Worm (Caenorhabditis elegans) whole organism, L4/young adult: ENCODE measurements around the gene acc-3.

Source experiments
- W03F9.2 ChIP-seq: fragments of 150-350 bp; optimal IDR thresholded peaks from 2 replicates; lab custom pipeline; 2014; ENCODE audit warnings: missing biosample characterization, missing genetic modification characterization
- dao-5 ChIP-seq: sonication (generic microtip); optimal IDR thresholded peaks from 2 replicates; lab custom pipeline; 2016; ENCODE audit warnings: missing genotype, missing genetic modification characterization, moderate library complexity, missing compliant biosample characterization
- him-1 ChIP-seq: sonication (generic microtip); optimal IDR thresholded peaks from 2 replicates; lab custom pipeline; 2016; ENCODE audit warnings: missing genotype, missing genetic modification reagents, missing genetic modification characterization, missing compliant biosample characterization

Gene acc-3

ce11 chrX:4727388-4727787, at the start of gene acc-3:
Gene acc-3 (minus strand): TSS chrX:4727488.
- TF ChIP-seq him-1 (no peak), dao-5 (tag; lab: Kevin White, UChicago) (no peak), W03F9.2 (tag; lab: Kevin White, UChicago) (no peak)

DNA sequence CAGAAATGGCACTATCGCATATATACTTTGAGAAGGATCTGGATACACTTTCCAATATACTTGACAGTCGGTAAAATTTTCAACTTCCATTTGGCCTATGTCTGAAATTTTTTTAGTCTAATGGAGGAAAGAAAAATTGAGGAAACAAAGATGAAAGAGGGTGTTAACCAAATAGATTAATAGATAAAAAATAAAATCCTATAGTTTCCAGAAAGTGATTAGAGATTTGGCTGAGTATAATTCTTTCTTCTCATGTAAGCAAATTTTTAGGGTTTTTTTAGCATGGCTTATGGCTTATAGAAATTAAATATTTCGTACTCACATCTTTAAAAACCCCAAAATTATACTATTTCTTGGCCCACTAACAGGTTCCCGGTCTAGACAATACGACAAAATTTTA, 42.6 kb upstream of the acc-3 start, which contains the start of gene npr-1:
npr-1 (minus strand) TSS at position 101 of the 400 bp plus-strand sequence.
- TF ChIP-seq W03F9.2 (tag; lab: Kevin White, UChicago) = no peak
- TF ChIP-seq him-1 = no peak
- TF ChIP-seq dao-5 (tag; lab: Kevin White, UChicago) = no peak

- TF ChIP-seq him-1 (no peak), W03F9.2 (tag; lab: Kevin White, UChicago) (no peak), dao-5 (tag; lab: Kevin White, UChicago) (no peak)
These were observed 34.3 kb upstream of the acc-3 start, which contains the start of gene mls-2 for ce11 chrX:4761540-4761939. Gene mls-2 (minus strand): TSS chrX:4761640.

- TF ChIP-seq W03F9.2 (tag; lab: Kevin White, UChicago) (no peak), dao-5 (tag; lab: Kevin White, UChicago) (no peak), him-1 (no peak)
These were observed 32.4 kb upstream of the acc-3 start for ce11 chrX:4759718-4760117.

DNA sequence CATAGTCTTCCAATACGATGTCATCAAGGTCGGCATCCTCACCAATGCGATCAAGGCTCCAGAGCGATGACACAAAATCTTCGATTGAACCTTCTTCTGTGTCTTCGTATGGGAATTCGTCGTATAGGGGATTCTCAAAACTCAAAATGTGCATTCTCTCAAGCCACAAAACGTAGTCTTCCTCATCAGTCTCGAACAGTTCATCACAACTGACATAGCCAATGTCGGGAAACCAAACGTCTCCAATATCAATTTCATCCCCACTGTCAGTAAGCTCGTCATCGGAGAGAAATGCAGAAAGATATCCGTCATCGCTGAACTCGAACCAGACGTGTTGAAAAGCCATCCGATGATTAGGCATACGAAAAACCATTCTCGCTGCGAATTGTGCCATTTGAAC, 27.4 kb upstream of the acc-3 start, which contains the start of gene C39E6.2:
C39E6.2 (minus strand) TSS at position 394 of the 400 bp plus-strand sequence.
- TF ChIP-seq him-1 (no peak), dao-5 (tag; lab: Kevin White, UChicago) (no peak), W03F9.2 (tag; lab: Kevin White, UChicago) (no peak)

DNA sequence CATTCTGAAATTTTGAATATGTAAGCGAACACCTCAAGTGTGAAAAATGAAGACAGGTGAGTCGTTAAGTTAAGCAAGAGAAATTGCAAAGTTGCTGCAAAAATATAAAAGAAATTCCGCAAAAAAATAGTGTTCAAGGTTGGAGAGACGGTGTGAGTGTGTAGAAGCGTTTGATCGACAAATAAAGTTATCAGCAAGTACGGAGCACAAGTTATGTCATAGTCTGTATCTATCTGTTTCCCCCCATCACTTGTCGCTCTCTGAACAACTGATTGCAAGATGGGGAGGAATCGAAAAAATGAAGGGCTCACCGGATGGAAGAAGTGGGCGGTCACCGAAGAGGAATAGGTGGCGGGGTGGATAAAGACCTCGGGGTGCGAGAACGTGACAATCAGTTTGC, 21.8 kb upstream of the acc-3 start, which contains the start of gene lon-2:
lon-2 (minus strand) TSS at position 4 of the 400 bp plus-strand sequence.
- no peak for TF ChIP-seq him-1

ce11 chrX:4744037-4744436, 16.7 kb upstream of the acc-3 start:
- TF ChIP-seq W03F9.2 (tag; lab: Kevin White, UChicago) (no peak), dao-5 (tag; lab: Kevin White, UChicago) (no peak), him-1 (no peak)

ce11 chrX:4742285-4742684, 15.0 kb upstream of the acc-3 start:
- no peak for TF ChIP-seq him-1
- no peak for TF ChIP-seq dao-5 (tag; lab: Kevin White, UChicago)
- no peak for TF ChIP-seq W03F9.2 (tag; lab: Kevin White, UChicago)

DNA sequence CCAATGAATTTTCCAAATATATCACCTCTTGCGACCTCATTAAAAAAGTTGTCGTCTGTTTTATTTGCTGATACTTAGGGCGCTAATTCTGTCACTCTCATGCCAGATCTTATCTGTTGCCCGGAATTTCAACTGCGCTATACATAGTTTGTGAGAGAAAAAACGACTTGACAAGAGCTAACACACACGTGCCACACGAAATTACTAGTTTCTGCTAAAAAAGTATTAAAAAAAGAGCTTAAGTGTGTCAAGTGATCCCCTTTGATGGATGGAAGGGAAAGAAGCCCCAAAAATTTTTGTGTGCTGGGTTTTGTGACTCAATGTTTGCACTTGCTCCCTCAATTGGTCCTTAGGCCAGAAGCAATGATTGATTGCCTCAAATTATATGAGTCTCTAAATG, 13.3 kb upstream of the acc-3 start:
- TF ChIP-seq him-1 (no peak), dao-5 (tag; lab: Kevin White, UChicago) (no peak), W03F9.2 (tag; lab: Kevin White, UChicago) (no peak)

- TF ChIP-seq dao-5 (tag; lab: Kevin White, UChicago) (no peak), W03F9.2 (tag; lab: Kevin White, UChicago) (no peak), him-1 (no peak)
These were observed 5.5 kb upstream of the acc-3 start, which contains the start of gene aman-1 for ce11 chrX:4732752-4733151. Gene aman-1 (plus strand): TSS chrX:4733095.

- TF ChIP-seq dao-5 (tag; lab: Kevin White, UChicago) (no peak), him-1 (peak; percentile 49)
These were observed 6.4 kb downstream of the acc-3 start, which contains the start of gene F55D10.4 for ce11 chrX:4720603-4721529. Gene F55D10.4 (minus strand): TSS chrX:4720653.

ce11 chrX:4718114-4718513, 9.2 kb downstream of the acc-3 start:
- TF ChIP-seq W03F9.2 (tag; lab: Kevin White, UChicago) (no peak), him-1 (no peak), dao-5 (tag; lab: Kevin White, UChicago) (no peak)

DNA sequence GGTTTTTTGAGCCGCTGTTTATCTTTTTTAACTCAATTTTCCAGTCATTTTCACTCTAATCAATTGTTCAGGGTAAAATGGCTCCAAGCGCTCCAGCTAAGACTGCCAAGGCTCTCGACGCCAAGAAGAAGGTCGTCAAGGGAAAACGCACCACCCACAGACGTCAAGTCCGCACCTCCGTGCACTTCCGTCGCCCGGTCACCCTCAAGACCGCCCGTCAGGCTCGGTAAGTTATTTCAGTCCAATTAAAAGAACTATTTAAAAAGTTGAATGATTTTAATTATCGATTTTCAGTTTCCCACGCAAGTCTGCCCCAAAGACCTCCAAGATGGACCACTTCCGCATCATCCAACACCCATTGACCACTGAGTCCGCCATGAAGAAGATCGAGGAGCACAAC, 12.2 kb downstream of the acc-3 start, which contains the start of gene rpl-25.1:
rpl-25.1 (plus strand) TSS at position 72 of the 400 bp plus-strand sequence.
- TF ChIP-seq dao-5 (tag; lab: Kevin White, UChicago) = no peak
- no peak for TF ChIP-seq W03F9.2 (tag; lab: Kevin White, UChicago)
- no peak for TF ChIP-seq him-1

ce11 chrX:4711698-4712329, 15.5 kb downstream of the acc-3 start, which contains the start of the genes dnj-14 and glit-1:
Gene dnj-14 (minus strand): TSS chrX:4711748.
Gene glit-1 (plus strand): TSS chrX:4712279.
- TF ChIP-seq dao-5 (tag; lab: Kevin White, UChicago) = peak; percentile 19
- peak; percentile 73 for TF ChIP-seq W03F9.2 (tag; lab: Kevin White, UChicago)
- TF ChIP-seq him-1 = peak; percentile 74
